Fruit fly (Drosophila melanogaster) whole organism, embryonic: ENCODE data around the gene CG6983.

Experiments
- Abd-B ChIP-seq: fragments of 200-800 bp; sonication (Bioruptor generic); optimal IDR thresholded peaks from 2 replicates; lab custom pipeline; 2018; ENCODE audit warnings: missing biosample characterization, mild to moderate bottlenecking, missing genetic modification characterization, moderate library complexity
- Awh ChIP-seq: fragments of 200-800 bp; sonication (Bioruptor generic); IDR thresholded peaks from 2 replicates; pipeline ENCODE4, ENCODE4 v1.3.6; 2022; ENCODE audit warnings: missing biosample characterization, missing genetic modification characterization
- BEAF-32 ChIP-seq: fragments of 200-800 bp; sonication (Bioruptor generic); optimal IDR thresholded peaks from 3 replicates; lab custom pipeline; 2017; ENCODE audit warnings: missing biosample characterization, missing genetic modification characterization, mild to moderate bottlenecking, moderate library complexity, missing genetic modification reagents
- CG10654 ChIP-seq: fragments of 200-800 bp; sonication (Bioruptor generic); optimal IDR thresholded peaks from 2 replicates; lab custom pipeline; 2016; ENCODE audit warnings: missing biosample characterization, missing genetic modification characterization
- CG10959 ChIP-seq: fragments of 200-800 bp; sonication (Bioruptor generic); IDR thresholded peaks from 2 replicates; pipeline ENCODE4 v1.3.6; 2022; ENCODE audit warnings: missing biosample characterization, missing genetic modification characterization
- CG11695 ChIP-seq: fragments of 200-800 bp; sonication (Bioruptor generic); IDR thresholded peaks from 3 replicates; pipeline ENCODE4 v1.3.6; 2022; ENCODE audit warnings: missing biosample characterization, missing genetic modification characterization
- CG1233 ChIP-seq: fragments of 200-800 bp; sonication (Bioruptor generic); optimal IDR thresholded peaks from 4 replicates; lab custom pipeline; 2018; ENCODE audit warnings: missing biosample characterization, mild to moderate bottlenecking, missing genetic modification characterization
- CG12744 ChIP-seq: fragments of 200-800 bp; sonication (Bioruptor generic); optimal IDR thresholded peaks from 2 replicates; lab custom pipeline; 2016; ENCODE audit warnings: missing biosample characterization, missing genetic modification characterization
- CG13424 ChIP-seq: fragments of 200-800 bp; sonication (Bioruptor generic); optimal IDR thresholded peaks from 2 replicates; lab custom pipeline; 2019; ENCODE audit warnings: missing biosample characterization, mild to moderate bottlenecking, missing genetic modification characterization, moderate library complexity
- CG15696 ChIP-seq: fragments of 200-800 bp; sonication (Bioruptor generic); optimal IDR thresholded peaks from 2 replicates; lab custom pipeline; 2019; ENCODE audit warnings: missing biosample characterization, mild to moderate bottlenecking, missing genetic modification characterization, moderate library complexity
- CG1647 ChIP-seq: fragments of 200-800 bp; sonication (Bioruptor generic); optimal IDR thresholded peaks from 3 replicates; lab custom pipeline; 2016; ENCODE audit warnings: missing biosample characterization, missing genetic modification characterization
- CG17186 ChIP-seq: fragments of 200-800 bp; sonication (Bioruptor generic); optimal IDR thresholded peaks from 3 replicates; lab custom pipeline; 2017; ENCODE audit warnings: missing biosample characterization, missing genetic modification reagents, missing genetic modification characterization
- CG18764 ChIP-seq: fragments of 200-800 bp; sonication (Bioruptor generic); optimal IDR thresholded peaks from 3 replicates; lab custom pipeline; 2016; ENCODE audit warnings: missing biosample characterization, missing genetic modification characterization
- CG31388 ChIP-seq: fragments of 200-800 bp; sonication (Bioruptor generic); optimal IDR thresholded peaks from 2 replicates; lab custom pipeline; 2016; ENCODE audit warnings: missing biosample characterization, missing genetic modification characterization
- CG32767 ChIP-seq: fragments of 200-800 bp; sonication (Bioruptor generic); IDR thresholded peaks from 2 replicates; pipeline ENCODE4 v1.3.6; 2022; ENCODE audit warnings: missing biosample characterization, missing genetic modification characterization
- CG32772 ChIP-seq: fragments of 200-800 bp; sonication (Bioruptor generic); IDR thresholded peaks from 2 replicates; pipeline ENCODE4 v1.3.6; 2022; ENCODE audit warnings: missing biosample characterization, missing genetic modification characterization
- CG4404 ChIP-seq: fragments of 200-800 bp; sonication (Bioruptor generic); IDR thresholded peaks from 2 replicates; pipeline ENCODE4 v1.3.6; 2022; ENCODE audit warnings: missing biosample characterization, missing genetic modification characterization
- CG4730 ChIP-seq: fragments of 200-800 bp; sonication (Bioruptor generic); IDR thresholded peaks from 2 replicates; pipeline ENCODE4 v1.3.6; 2022; ENCODE audit warnings: missing biosample characterization, missing genetic modification characterization
- CG6683 ChIP-seq: fragments of 200-800 bp; sonication (Bioruptor generic); optimal IDR thresholded peaks from 2 replicates; lab custom pipeline; 2017; ENCODE audit warnings: missing biosample characterization, mild to moderate bottlenecking, missing genetic modification characterization, missing genetic modification reagents
- CG7271 ChIP-seq: fragments of 200-800 bp; sonication (Bioruptor generic); optimal IDR thresholded peaks from 2 replicates; lab custom pipeline; 2018; ENCODE audit warnings: missing biosample characterization, mild to moderate bottlenecking, missing genetic modification characterization, moderate library complexity
- CG8359 ChIP-seq: fragments of 200-800 bp; sonication (Bioruptor generic); optimal IDR thresholded peaks from 2 replicates; lab custom pipeline; 2017; ENCODE audit warnings: missing biosample characterization, mild to moderate bottlenecking, missing genetic modification characterization, borderline replicate concordance
- CG8944 ChIP-seq: fragments of 200-800 bp; sonication (Bioruptor generic); optimal IDR thresholded peaks from 3 replicates; lab custom pipeline; 2016; ENCODE audit warnings: missing biosample characterization, missing genetic modification characterization
- CG9437 ChIP-seq: fragments of 200-800 bp; sonication (Bioruptor generic); optimal IDR thresholded peaks from 2 replicates; lab custom pipeline; 2018; ENCODE audit warnings: missing biosample characterization, mild to moderate bottlenecking, missing genetic modification characterization
- CG9727 ChIP-seq: fragments of 200-800 bp; sonication (Bioruptor generic); optimal IDR thresholded peaks from 3 replicates; lab custom pipeline; 2017; ENCODE audit warnings: missing biosample characterization, mild to moderate bottlenecking, missing genetic modification characterization
- CHES-1-like ChIP-seq: fragments of 200-800 bp; sonication (Bioruptor generic); optimal IDR thresholded peaks from 2 replicates; lab custom pipeline; 2016; ENCODE audit warnings: missing biosample characterization, missing genetic modification characterization
- Dad ChIP-seq: fragments of 200-800 bp; sonication (Bioruptor generic); optimal IDR thresholded peaks from 3 replicates; lab custom pipeline; 2016; ENCODE audit warnings: missing biosample characterization, missing genetic modification characterization
- Dek ChIP-seq: fragments of 200-800 bp; sonication (Bioruptor generic); optimal IDR thresholded peaks from 3 replicates; lab custom pipeline; 2019; ENCODE audit warnings: missing biosample characterization, mild to moderate bottlenecking, missing genetic modification characterization, moderate library complexity
- Dip3 ChIP-seq: fragments of 200-800 bp; sonication (Bioruptor generic); optimal IDR thresholded peaks from 3 replicates; lab custom pipeline; 2016; ENCODE audit warnings: missing biosample characterization, missing genetic modification characterization
- Lpt ChIP-seq: fragments of >200 bp; optimal IDR thresholded peaks from 2 replicates; lab custom pipeline; 2018; ENCODE audit warnings: missing biosample characterization, missing genetic modification characterization
- MTF-1 ChIP-seq: fragments of 200-800 bp; sonication (Bioruptor generic); optimal IDR thresholded peaks from 2 replicates; lab custom pipeline; 2018; ENCODE audit warnings: missing biosample characterization, mild to moderate bottlenecking, missing genetic modification characterization, borderline replicate concordance
- Stat92E ChIP-seq, 3 experiments: fragments of >200 bp in 2 of 3; fragments of 200-800 bp in 1 of 3; sonication (Bioruptor generic) in 1 of 3; optimal IDR thresholded peaks; 2 replicates each; lab custom pipeline; 2017 to 2019; ENCODE audit warnings: missing biosample characterization in 3 of 3, missing genetic modification characterization in 3 of 3, mild to moderate bottlenecking in 1 of 3, moderate library complexity in 1 of 3
- aop ChIP-seq: fragments of 200-800 bp; sonication (Bioruptor generic); IDR thresholded peaks from 2 replicates; pipeline ENCODE4 v1.3.6; 2022; ENCODE audit warnings: missing biosample characterization, missing genetic modification characterization
- az2 ChIP-seq: fragments of 200-800 bp; sonication (Bioruptor generic); optimal IDR thresholded peaks from 3 replicates; lab custom pipeline; 2016; ENCODE audit warnings: missing biosample characterization, missing genetic modification characterization
- btn ChIP-seq: fragments of 200-800 bp; sonication (Bioruptor generic); optimal IDR thresholded peaks from 2 replicates; lab custom pipeline; 2016; ENCODE audit warnings: missing biosample characterization, missing genetic modification characterization
- cad ChIP-seq: fragments of >200 bp; optimal IDR thresholded peaks from 2 replicates; lab custom pipeline; 2017; ENCODE audit warnings: missing biosample characterization, missing genetic modification characterization
- chinmo ChIP-seq: fragments of 200-800 bp; sonication (Bioruptor generic); IDR thresholded peaks from 4 replicates; pipeline ENCODE4 v1.3.6; 2022; ENCODE audit warnings: missing biosample characterization, missing genetic modification characterization; ENCODE audit not compliant: partially characterized antibody
- crol ChIP-seq: fragments of 200-800 bp; sonication (Bioruptor generic); IDR thresholded peaks from 2 replicates; pipeline ENCODE4 v1.3.6; 2022; ENCODE audit warnings: missing biosample characterization, missing genetic modification characterization
- ems ChIP-seq: fragments of 200-800 bp; sonication (Bioruptor generic); optimal IDR thresholded peaks from 3 replicates; lab custom pipeline; 2016; ENCODE audit warnings: missing biosample characterization, missing genetic modification characterization
- ewg ChIP-seq: fragments of 200-800 bp; sonication (Bioruptor generic); optimal IDR thresholded peaks from 3 replicates; lab custom pipeline; 2017; ENCODE audit warnings: mild to moderate bottlenecking, missing biosample characterization, missing genetic modification reagents, missing genetic modification characterization
- exex ChIP-seq: fragments of 200-800 bp; sonication (Bioruptor generic); optimal IDR thresholded peaks from 4 replicates; lab custom pipeline; 2018; ENCODE audit warnings: missing biosample characterization, mild to moderate bottlenecking, missing genetic modification characterization, moderate library complexity
- fd102C ChIP-seq: fragments of 200-800 bp; sonication (Bioruptor generic); optimal IDR thresholded peaks from 2 replicates; lab custom pipeline; 2018; ENCODE audit warnings: missing biosample characterization, mild to moderate bottlenecking, missing genetic modification characterization, moderate library complexity
- fd96Cb ChIP-seq: fragments of 200-800 bp; sonication (Bioruptor generic); optimal IDR thresholded peaks from 2 replicates; lab custom pipeline; 2018; ENCODE audit warnings: missing biosample characterization, mild to moderate bottlenecking, missing genetic modification characterization, moderate library complexity
- grn ChIP-seq: fragments of 200-800 bp; sonication (Bioruptor generic); optimal IDR thresholded peaks from 3 replicates; lab custom pipeline; 2017; ENCODE audit warnings: missing biosample characterization, missing genetic modification characterization
- gsb ChIP-seq: fragments of 200-800 bp; sonication (Bioruptor generic); IDR thresholded peaks from 2 replicates; pipeline ENCODE4 v1.3.6; 2022; ENCODE audit warnings: missing biosample characterization, missing genetic modification characterization
- gt ChIP-seq: fragments of 200-800 bp; sonication (Bioruptor generic); IDR thresholded peaks from 2 replicates; pipeline ENCODE4 v1.3.6; 2022; ENCODE audit warnings: missing biosample characterization, missing genetic modification characterization
- inv ChIP-seq: fragments of 200-800 bp; sonication (Bioruptor generic); IDR thresholded peaks from 2 replicates; pipeline ENCODE4 v1.3.6; 2022; ENCODE audit warnings: missing biosample characterization, missing genetic modification characterization; ENCODE audit not compliant: partially characterized antibody
- lab ChIP-seq: fragments of 200-800 bp; sonication (Bioruptor generic); optimal IDR thresholded peaks from 3 replicates; lab custom pipeline; 2017; ENCODE audit warnings: missing biosample characterization, missing genetic modification characterization, mild to moderate bottlenecking, moderate library complexity, missing genetic modification reagents
- sob ChIP-seq: fragments of 200-800 bp; sonication (Bioruptor generic); IDR thresholded peaks from 2 replicates; pipeline ENCODE4 v1.3.6; 2022; ENCODE audit warnings: missing biosample characterization, missing genetic modification characterization
- stc ChIP-seq: fragments of 200-800 bp; sonication (Bioruptor generic); IDR thresholded peaks from 2 replicates; pipeline ENCODE4 v1.3.6; 2022; ENCODE audit warnings: missing biosample characterization, missing genetic modification characterization
- sug ChIP-seq: fragments of 200-800 bp; optimal IDR thresholded peaks from 2 replicates; lab custom pipeline; 2019; ENCODE audit warnings: missing biosample characterization, mild to moderate bottlenecking, missing genetic modification characterization, moderate library complexity

Gene CG6983

dm6 chr3L:8446050-8446781, 3.0 kb downstream of the CG6983 start (continued):
- TF ChIP-seq CG11695 (GFP tag; lab: Robert Waterston, UW) (peak; percentile 79), CG15696 (tag; lab: Kevin White, UChicago) (no peak), Dip3 (peak; percentile 47), CG10654 (GFP tag; lab: Kevin White, UChicago) (no peak), chinmo (GFP tag; lab: Robert Waterston, UW) (no peak), fd102C (no peak), gsb (GFP tag; lab: Robert Waterston, UW) (no peak), CG9727 (GFP tag; lab: Kevin White, UChicago) (no peak), gt (GFP tag; lab: Robert Waterston, UW) (no peak), CG9437 (no peak), CG1647 (GFP tag; lab: Kevin White, UChicago) (peak; percentile 2), lab (peak; percentile 79), MTF-1 (GFP tag; lab: Kevin White, UChicago) (no peak), btn (GFP tag; lab: Kevin White, UChicago) (no peak), sob (GFP tag; lab: Robert Waterston, UW) (no peak), CHES-1-like (GFP tag; lab: Kevin White, UChicago) (peak; percentile 45), CG10959 (GFP tag; lab: Robert Waterston, UW) (no peak), Lpt (GFP tag; lab: Kevin White, UChicago) (no peak), Stat92E (GFP tag; optimal IDR thresholded peaks at IDR 0.05; lab: Kevin White, UChicago) (no peak), ems (GFP tag; lab: Kevin White, UChicago) (peak; percentile 34), CG1233 (GFP tag; lab: Kevin White, UChicago) (peak; percentile 54), Dek (peak; percentile 38), exex (tag; lab: Kevin White, UChicago) (peak; percentile 40), CG13424 (tag; lab: Kevin White, UChicago) (peak; percentile 59), CG8944 (GFP tag; lab: Kevin White, UChicago) (peak; percentile 25), CG6683 (GFP tag; lab: Kevin White, UChicago) (no peak), ewg (no peak), CG8359 (no peak), sug (peak; percentile 39), Abd-B (no peak), stc (GFP tag; lab: Robert Waterston, UW) (no peak; the same call in 1 of the 2 replicates), CG31388 (GFP tag; lab: Kevin White, UChicago) (no peak), CG4730 (GFP tag; lab: Robert Waterston, UW) (peak; percentile 13; the same call in 1 of the 2 replicates), grn (GFP tag; lab: Kevin White, UChicago) (no peak), fd96Cb (tag; lab: Kevin White, UChicago) (peak; percentile 26), CG7271 (no peak), crol (GFP tag; lab: Robert Waterston, UW) (no peak), Dad (peak; percentile 2), inv (GFP tag; lab: Robert Waterston, UW) (no peak), CG12744 (GFP tag; lab: Kevin White, UChicago) (no peak), CG17186 (GFP tag; lab: Kevin White, UChicago) (no peak), aop (GFP tag; lab: Robert Waterston, UW) (no peak), CG32767 (GFP tag; lab: Robert Waterston, UW) (no peak), CG18764 (GFP tag; lab: Kevin White, UChicago) (peak; percentile 31), az2 (GFP tag; lab: Kevin White, UChicago) (peak; percentile 50), BEAF-32 (no peak), cad (GFP tag; lab: Kevin White, UChicago) (no peak), Awh (GFP tag; lab: Robert Waterston, UW) (no peak), CG4404 (GFP tag; lab: Robert Waterston, UW) (no peak), CG32772 (GFP tag; lab: Robert Waterston, UW) (no peak)
